Worm (Caenorhabditis elegans) whole organism, early embryonic: Measurements from ENCODE around the gene B0454.26.

Source experiments
- B0310.2 ChIP-seq: sonication (generic microtip); optimal IDR thresholded peaks from 2 replicates; lab custom pipeline; 2016; ENCODE audit warnings: mild to moderate bottlenecking, missing genetic modification characterization, missing compliant biosample characterization
- F13C5.2 ChIP-seq: sonication (generic microtip); optimal IDR thresholded peaks from 2 replicates; lab custom pipeline; 2017; ENCODE audit warnings: mild to moderate bottlenecking, missing genetic modification characterization, inconsistent platforms, missing compliant biosample characterization
- aly-1 ChIP-seq: sonication (generic microtip); optimal IDR thresholded peaks from 2 replicates; lab custom pipeline; 2016; ENCODE audit warnings: missing genetic modification characterization, missing compliant biosample characterization
- ama-1 ChIP-seq: fragments of 150-350 bp; optimal IDR thresholded peaks from 2 replicates; lab custom pipeline; 2014
- ceh-13 ChIP-seq: fragments of 200-800 bp; sonication (Bioruptor generic); optimal IDR thresholded peaks from 2 replicates; lab custom pipeline; 2018; ENCODE audit warnings: mild to moderate bottlenecking, missing genetic modification characterization, missing compliant biosample characterization
- ceh-36 ChIP-seq: sonication (generic microtip); optimal IDR thresholded peaks from 2 replicates; lab custom pipeline; 2016; ENCODE audit warnings: missing genetic modification characterization, inconsistent platforms, missing compliant biosample characterization
- ets-7 ChIP-seq: sonication (generic microtip); optimal IDR thresholded peaks from 2 replicates; lab custom pipeline; 2016; ENCODE audit warnings: missing genotype, missing genetic modification characterization, missing compliant biosample characterization
- flt-1 ChIP-seq: fragments of 200-800 bp; sonication (Bioruptor generic); IDR thresholded peaks from 2 replicates; pipeline ENCODE4 v1.3.6; 2022; ENCODE audit warnings: missing genetic modification characterization, missing compliant biosample characterization
- hmbx-1 ChIP-seq: sonication (generic microtip); optimal IDR thresholded peaks from 2 replicates; lab custom pipeline; 2016; ENCODE audit warnings: mild to moderate bottlenecking, missing genetic modification characterization, missing compliant biosample characterization
- hmg-4 ChIP-seq: fragments of 200-800 bp; sonication (Bioruptor generic); optimal IDR thresholded peaks from 2 replicates; lab custom pipeline; 2018; ENCODE audit warnings: mild to moderate bottlenecking, missing genetic modification characterization, missing compliant biosample characterization
- hnd-1 ChIP-seq: sonication (generic microtip); optimal IDR thresholded peaks from 2 replicates; lab custom pipeline; 2016; ENCODE audit warnings: missing genetic modification characterization, missing compliant biosample characterization
- pes-1 ChIP-seq: fragments of 200-800 bp; sonication (Bioruptor generic); IDR thresholded peaks from 2 replicates; pipeline ENCODE4 v1.3.6; 2022; ENCODE audit warnings: missing genetic modification reagents, missing genetic modification characterization, missing compliant biosample characterization
- scrt-1 ChIP-seq: fragments of 200-800 bp; sonication (Bioruptor generic); IDR thresholded peaks from 2 replicates; pipeline ENCODE4 v1.3.6; 2022; ENCODE audit warnings: missing genetic modification characterization, missing compliant biosample characterization
- sea-1 ChIP-seq: fragments of 200-800 bp; sonication (Bioruptor generic); conservative IDR thresholded peaks from 2 replicates; pipeline ENCODE4 v1.3.6; 2022; ENCODE audit warnings: missing genetic modification characterization, missing compliant biosample characterization
- tbx-11 ChIP-seq: fragments of 200-800 bp; sonication (Bioruptor generic); IDR thresholded peaks from 2 replicates; pipeline ENCODE4 v1.3.6; 2022; ENCODE audit warnings: missing genetic modification characterization, missing compliant biosample characterization
- tbx-37 ChIP-seq: fragments of 200-800 bp; sonication (Bioruptor generic); conservative IDR thresholded peaks from 2 replicates; pipeline ENCODE4 v1.3.6; 2022; ENCODE audit warnings: missing genetic modification reagents, missing genetic modification characterization, missing compliant biosample characterization
- tra-4 ChIP-seq: sonication (generic microtip); optimal IDR thresholded peaks from 2 replicates; lab custom pipeline; 2017; ENCODE audit warnings: missing genetic modification characterization, missing compliant biosample characterization

The B0454.26 gene

DNA sequence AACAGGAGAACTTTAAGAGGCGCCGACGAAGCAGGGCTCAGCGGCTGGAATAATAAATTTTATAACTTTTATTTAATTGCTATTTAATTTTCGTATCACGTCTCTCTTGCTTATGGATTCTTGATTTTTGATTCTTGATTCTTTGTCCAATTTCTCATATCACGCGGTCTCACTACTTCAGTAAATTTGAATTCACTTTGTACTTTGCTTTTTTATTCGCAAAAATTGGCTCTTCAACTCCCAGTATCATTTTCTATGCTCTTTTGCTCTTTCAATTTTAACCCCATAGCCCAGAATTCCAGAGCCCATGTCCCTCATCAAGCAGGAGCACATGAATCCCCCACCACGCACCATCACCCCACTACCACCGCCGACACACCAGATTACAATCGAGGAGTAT is 36.1 kb downstream of the B0454.26 start, which contains the start of gene lido-10:
Gene lido-10, plus strand, starts transcription at position 301 of the 400 bp plus-strand sequence.
- TF ChIP-seq hmg-4 (GFP tag; lab: Kevin White, UChicago) (no peak), ceh-13 (no peak), flt-1 (GFP tag; lab: Robert Waterston, UW) (no peak), pes-1 (GFP tag; lab: Robert Waterston, UW) (no peak), F13C5.2 (tag; lab: Kevin White, UChicago) (no peak), B0310.2 (tag; lab: Kevin White, UChicago) (no peak), tra-4 (tag; lab: Kevin White, UChicago) (no peak), hmbx-1 (tag; lab: Kevin White, UChicago) (no peak), tbx-37 (GFP tag; lab: Robert Waterston, UW) (no peak), aly-1 (no peak), ets-7 (tag; lab: Kevin White, UChicago) (no peak), sea-1 (GFP tag; lab: Robert Waterston, UW) (no peak), tbx-11 (GFP tag; lab: Robert Waterston, UW) (no peak), scrt-1 (no peak)

DNA sequence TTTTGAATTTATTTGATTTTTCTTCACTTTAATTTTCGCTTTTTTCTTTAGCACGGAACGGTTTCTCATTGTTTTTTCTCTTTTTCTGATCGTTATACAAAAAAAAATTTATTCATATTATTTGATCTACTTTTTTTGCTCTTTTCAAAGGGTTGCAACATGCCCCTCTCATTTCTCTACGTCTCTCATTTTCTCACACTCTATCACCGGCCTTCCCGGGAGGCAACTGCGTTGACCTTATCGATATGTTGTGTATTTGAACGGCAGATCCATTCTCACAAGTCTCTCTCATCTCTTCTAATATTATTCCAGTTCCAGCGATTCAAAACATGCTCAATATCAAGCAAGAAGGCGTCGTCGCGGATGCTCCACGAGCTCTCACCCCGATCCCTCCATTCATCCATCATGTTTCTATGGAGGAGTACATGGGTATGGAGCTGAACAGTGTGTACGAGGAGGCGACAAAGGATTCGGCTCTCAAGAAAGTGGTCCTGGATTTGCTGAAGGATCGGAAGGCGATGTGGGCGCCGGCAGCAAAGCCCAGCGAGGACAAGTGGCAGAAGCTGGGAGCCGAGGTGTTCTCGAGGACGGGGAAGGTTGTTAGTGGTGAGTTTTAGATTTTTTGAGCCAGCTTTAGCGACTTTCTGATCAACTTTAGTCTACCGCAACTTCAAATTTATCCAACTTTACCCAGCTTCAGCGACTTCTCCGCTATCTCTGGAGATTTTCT is 37.7 kb downstream of the B0454.26 start, which contains the start of gene lido-9:
Gene lido-9, plus strand, starts transcription at position 234 of the 730 bp plus-strand sequence.
- TF ChIP-seq sea-1 (GFP tag; lab: Robert Waterston, UW): 0 out of 2 replicates have a peak, but pooled peaks have one; percentile 48
- no peak for TF ChIP-seq ceh-13
- TF ChIP-seq ama-1 (lab: Kevin White, UChicago): peak; percentile 23
- peak; percentile 68 for TF ChIP-seq scrt-1

DNA sequence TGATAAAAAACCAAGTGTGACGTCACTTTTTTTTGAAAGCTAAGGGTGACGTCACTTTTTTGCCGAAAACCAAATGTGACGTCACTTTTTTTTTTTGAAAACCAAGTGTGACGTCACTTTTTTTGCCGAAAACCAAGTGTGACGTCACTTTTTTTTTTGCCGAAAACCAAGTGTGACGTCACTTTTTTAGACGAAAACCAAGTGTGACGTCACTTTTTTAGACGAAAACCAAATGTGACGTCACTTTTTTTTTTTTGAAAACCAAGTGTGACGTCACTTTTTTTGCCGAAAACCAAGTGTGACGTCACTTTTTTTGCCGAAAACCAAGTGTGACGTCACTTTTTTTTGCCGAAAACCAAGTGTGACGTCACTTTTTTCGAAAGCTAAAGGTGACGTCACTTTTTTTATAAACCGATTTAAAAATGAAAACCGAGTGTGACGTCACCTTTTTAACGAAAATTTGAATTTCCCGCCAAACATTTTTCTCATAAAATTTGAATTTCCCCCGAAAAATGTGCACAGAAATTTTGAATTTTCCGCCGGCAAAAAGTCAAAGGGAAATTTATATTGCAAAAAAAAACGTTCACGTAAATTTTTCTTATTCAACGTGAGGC is 40.4 kb downstream of the B0454.26 start:
- TF ChIP-seq hmbx-1 (tag; lab: Kevin White, UChicago) (no peak), ceh-13 (no peak), scrt-1 (no peak), flt-1 (GFP tag; lab: Robert Waterston, UW) (no peak), pes-1 (GFP tag; lab: Robert Waterston, UW) (no peak), hnd-1 (tag; lab: Kevin White, UChicago) (no peak), ets-7 (tag; lab: Kevin White, UChicago) (no peak), hmg-4 (GFP tag; lab: Kevin White, UChicago) (no peak), ceh-36 (no peak), ama-1 (lab: Kevin White, UChicago) (no peak), F13C5.2 (tag; lab: Kevin White, UChicago) (no peak), tbx-11 (GFP tag; lab: Robert Waterston, UW) (no peak), tra-4 (tag; lab: Kevin White, UChicago) (no peak), aly-1 (no peak)

DNA sequence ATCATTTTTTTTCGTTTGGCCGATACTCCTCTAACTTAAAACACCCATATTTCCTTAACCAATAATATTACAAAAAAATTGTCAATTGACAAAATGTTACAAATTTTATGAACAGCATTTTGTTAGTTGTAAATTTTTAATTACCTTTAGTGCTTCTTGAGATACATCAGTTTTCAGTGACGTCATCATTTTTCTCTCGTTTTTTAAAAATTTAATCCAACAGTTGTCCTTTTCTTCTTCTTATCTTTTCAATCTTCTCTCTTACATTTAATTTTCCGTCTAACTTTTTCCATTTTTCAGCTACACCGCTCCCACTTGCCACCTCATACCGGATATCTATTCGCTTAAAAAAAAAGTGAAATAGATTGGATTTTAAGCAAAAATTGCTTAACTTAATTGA is 41.6 kb downstream of the B0454.26 start, which contains the start of gene lido-8:
Gene lido-8, plus strand, starts transcription at position 301 of the 400 bp plus-strand sequence.
- TF ChIP-seq hmbx-1 (tag; lab: Kevin White, UChicago) (no peak), B0310.2 (tag; lab: Kevin White, UChicago) (no peak), sea-1 (GFP tag; lab: Robert Waterston, UW) (no peak), tbx-11 (GFP tag; lab: Robert Waterston, UW) (no peak), hmg-4 (GFP tag; lab: Kevin White, UChicago) (no peak), aly-1 (no peak), ets-7 (tag; lab: Kevin White, UChicago) (no peak), pes-1 (GFP tag; lab: Robert Waterston, UW) (no peak), flt-1 (GFP tag; lab: Robert Waterston, UW) (no peak), scrt-1 (no peak), F13C5.2 (tag; lab: Kevin White, UChicago) (no peak), tra-4 (tag; lab: Kevin White, UChicago) (no peak), ama-1 (lab: Kevin White, UChicago) (no peak), hnd-1 (tag; lab: Kevin White, UChicago) (no peak), tbx-37 (GFP tag; lab: Robert Waterston, UW) (no peak), ceh-13 (no peak), ceh-36 (no peak)

DNA sequence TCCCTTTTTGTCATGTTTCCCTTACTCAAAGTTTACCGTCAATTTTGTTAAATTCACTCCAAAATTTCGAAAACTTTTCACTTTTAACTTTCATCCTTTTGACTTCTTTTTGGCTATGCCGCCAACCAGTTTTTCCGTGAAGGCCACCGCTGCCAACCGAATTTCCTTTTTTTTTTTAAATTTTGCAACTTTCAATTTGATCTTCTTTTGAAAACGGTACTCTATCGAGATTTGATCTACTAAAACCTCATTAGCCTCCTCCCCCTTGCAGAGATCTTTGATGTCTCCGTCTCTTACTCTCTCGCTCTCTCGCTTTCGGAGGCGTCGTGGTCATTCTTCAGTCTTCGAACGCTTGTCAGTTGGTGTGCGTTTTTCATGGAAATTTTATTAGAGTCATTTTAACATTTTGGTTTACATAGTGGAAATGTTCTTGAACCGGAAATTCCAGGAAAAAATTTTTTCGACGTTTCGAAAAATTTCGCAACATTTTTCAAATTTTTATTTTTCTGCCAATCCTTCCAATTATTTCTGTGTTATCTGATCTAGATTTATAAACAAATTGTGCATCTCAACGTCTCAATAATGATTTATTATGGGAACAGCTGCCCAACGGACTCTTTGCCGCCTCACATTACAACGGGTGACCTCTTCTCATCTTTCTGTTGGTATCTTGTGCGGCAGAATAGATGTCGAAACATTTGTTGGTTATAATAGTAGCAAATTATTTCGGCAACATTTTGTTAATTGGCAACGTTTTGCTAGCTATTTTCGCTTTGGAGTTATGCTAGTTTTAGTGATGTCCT is 43.6 kb downstream of the B0454.26 start:
- TF ChIP-seq hmg-4 (GFP tag; lab: Kevin White, UChicago) (no peak), tbx-11 (GFP tag; lab: Robert Waterston, UW) (no peak), aly-1 (no peak), tbx-37 (GFP tag; lab: Robert Waterston, UW) (no peak), scrt-1 (no peak), sea-1 (GFP tag; lab: Robert Waterston, UW) (no peak), pes-1 (GFP tag; lab: Robert Waterston, UW) (no peak), ama-1 (lab: Kevin White, UChicago) (no peak), hmbx-1 (tag; lab: Kevin White, UChicago) (no peak), flt-1 (GFP tag; lab: Robert Waterston, UW) (no peak), F13C5.2 (tag; lab: Kevin White, UChicago) (no peak), hnd-1 (tag; lab: Kevin White, UChicago) (no peak), ceh-13 (no peak), tra-4 (tag; lab: Kevin White, UChicago) (no peak)

DNA sequence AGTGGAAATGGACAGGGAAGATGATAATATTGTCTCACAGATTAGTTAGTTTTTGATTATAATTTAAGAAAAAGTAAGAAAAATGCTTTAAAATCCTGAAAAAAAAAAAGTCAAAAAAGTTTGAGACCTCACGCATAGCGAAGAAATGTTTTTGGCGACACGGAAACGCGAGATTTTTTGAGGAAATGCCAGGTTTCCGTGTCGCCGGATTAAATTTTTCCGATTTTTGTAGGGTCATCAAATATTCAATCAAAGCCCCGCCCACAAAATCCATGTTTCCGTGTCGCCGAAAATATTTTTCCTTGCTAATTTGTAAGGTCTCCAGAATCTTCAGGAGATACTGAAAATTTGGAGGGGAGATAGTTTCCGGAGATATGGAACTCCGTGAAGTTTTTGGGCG is 46.1 kb downstream of the B0454.26 start:
- TF ChIP-seq pes-1 (GFP tag; lab: Robert Waterston, UW) (no peak), ama-1 (lab: Kevin White, UChicago) (no peak), tra-4 (tag; lab: Kevin White, UChicago) (no peak), tbx-37 (GFP tag; lab: Robert Waterston, UW) (no peak), hmbx-1 (tag; lab: Kevin White, UChicago) (no peak), hnd-1 (tag; lab: Kevin White, UChicago) (no peak), F13C5.2 (tag; lab: Kevin White, UChicago) (no peak), ceh-13 (no peak), flt-1 (GFP tag; lab: Robert Waterston, UW) (no peak), ceh-36 (no peak), tbx-11 (GFP tag; lab: Robert Waterston, UW) (no peak), hmg-4 (GFP tag; lab: Kevin White, UChicago) (no peak), scrt-1 (no peak), ets-7 (tag; lab: Kevin White, UChicago) (no peak), aly-1 (no peak), B0310.2 (tag; lab: Kevin White, UChicago) (no peak), sea-1 (GFP tag; lab: Robert Waterston, UW) (no peak)
